Fruit fly (Drosophila melanogaster): Measurements from ENCODE around the gene Grip163.

The Grip163 gene

DNA sequence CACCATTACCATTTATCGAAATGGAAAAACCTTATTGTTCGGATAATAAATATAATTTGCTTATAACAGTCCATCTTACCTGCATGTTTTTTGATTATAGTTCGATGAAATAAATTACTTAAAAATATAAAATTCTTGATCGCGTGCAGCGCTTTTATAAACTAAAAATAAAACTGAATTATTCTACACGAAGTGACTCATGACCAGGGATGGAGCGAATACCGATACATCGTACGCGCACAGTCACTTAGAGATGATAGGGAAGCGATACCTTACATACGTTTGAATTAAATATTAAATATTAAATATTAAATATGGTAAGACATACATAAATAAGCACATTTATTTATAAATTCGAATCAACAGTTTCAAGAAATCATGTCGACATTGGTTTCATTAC, 5.0 kb downstream of the Grip163 start, which contains the start of gene viaf (continued):
- TF ChIP-seq CG8944 (GFP tag; optimal IDR thresholded peaks at IDR 0.05), result no peak
- TF ChIP-seq Bgb (GFP tag; IDR thresholded peaks at IDR 0.05; ENCODE audit: partially characterized antibody), result peak; percentile 96
- no peak for TF ChIP-seq peb (GFP tag; IDR thresholded peaks at IDR 0.05)
- TF ChIP-seq CG6175 (GFP tag; IDR thresholded peaks at IDR 0.05), result no peak
- no peak for TF ChIP-seq CG11085 (GFP tag; IDR thresholded peaks at IDR 0.05)
- no peak for TF ChIP-seq CG16779 (GFP tag; IDR thresholded peaks at IDR 0.05)
- no peak; the same call in 1 of the 2 replicates for TF ChIP-seq stc (GFP tag; IDR thresholded peaks at IDR 0.05)
- no peak for TF ChIP-seq CkIIα-i1 (GFP tag; IDR thresholded peaks at IDR 0.05)
- TF ChIP-seq trem (tag; optimal IDR thresholded peaks at IDR 0.05), result peak; percentile 67
- peak; percentile 45 for TF ChIP-seq Ssrp (tag; optimal IDR thresholded peaks at IDR 0.05)
- peak; percentile 69 for TF ChIP-seq phol (tag; optimal IDR thresholded peaks at IDR 0.05)
- no peak for TF ChIP-seq schlank (tag; optimal IDR thresholded peaks at IDR 0.05)
- no peak for TF ChIP-seq CG12071 (GFP tag; optimal IDR thresholded peaks at IDR 0.05)
- TF ChIP-seq CG17612 (GFP tag; IDR thresholded peaks at IDR 0.05), result no peak
- no peak for TF ChIP-seq CG6683 (GFP tag; optimal IDR thresholded peaks at IDR 0.05)
- TF ChIP-seq B-H1 (GFP tag; IDR thresholded peaks at IDR 0.05), result peak; percentile 16; the same call in 1 of the 3 replicates
- no peak for TF ChIP-seq ac (GFP tag; optimal IDR thresholded peaks at IDR 0.05)
- peak; percentile 42 for TF ChIP-seq CG17912 (GFP tag; optimal IDR thresholded peaks at IDR 0.05)
- peak; percentile 30 for TF ChIP-seq fd3F (GFP tag; optimal IDR thresholded peaks at IDR 0.05)
- TF ChIP-seq Hmx (GFP tag; optimal IDR thresholded peaks at IDR 0.05), result no peak
- peak; percentile 34 for TF ChIP-seq CG6272 (GFP tag; IDR thresholded peaks at IDR 0.05)
- peak; percentile 76 for TF ChIP-seq ci (GFP tag; IDR thresholded peaks at IDR 0.05)
- no peak for TF ChIP-seq yki (optimal IDR thresholded peaks at IDR 0.05)
- no peak for TF ChIP-seq h (optimal IDR thresholded peaks at IDR 0.05)
- TF ChIP-seq dmrt99B (tag; optimal IDR thresholded peaks at IDR 0.05), result no peak
- TF ChIP-seq NC2β (GFP tag; optimal IDR thresholded peaks at IDR 0.05), result peak; percentile 6
- no peak for TF ChIP-seq emc (GFP tag; optimal IDR thresholded peaks at IDR 0.05)
- no peak for TF ChIP-seq CG17359 (tag; optimal IDR thresholded peaks at IDR 0.05)
- no peak for TF ChIP-seq wek (GFP tag; optimal IDR thresholded peaks at IDR 0.05)
- TF ChIP-seq Dad (GFP tag; optimal IDR thresholded peaks at IDR 0.05), result no peak
- TF ChIP-seq CG16863 (GFP tag; optimal IDR thresholded peaks at IDR 0.05), result no peak
- no peak for TF ChIP-seq sqz (GFP tag; optimal IDR thresholded peaks at IDR 0.05)
- peak; percentile 33 for TF ChIP-seq CG13775 (GFP tag; optimal IDR thresholded peaks at IDR 0.05)
- peak; percentile 80 for TF ChIP-seq CG9932 (GFP tag; IDR thresholded peaks at IDR 0.05)
- no peak for TF ChIP-seq Optix (GFP tag; IDR thresholded peaks at IDR 0.05)
- TF ChIP-seq Gsc (GFP tag; IDR thresholded peaks at IDR 0.05), result no peak
- no peak for TF ChIP-seq CG14965 (GFP tag; optimal IDR thresholded peaks at IDR 0.05; ENCODE audit: borderline replicate concordance)
- no peak for TF ChIP-seq Drgx (GFP tag; IDR thresholded peaks at IDR 0.05)
- peak; percentile 76 for TF ChIP-seq MESR4 (GFP tag; optimal IDR thresholded peaks at IDR 0.05)
- TF ChIP-seq dati (GFP tag; IDR thresholded peaks at IDR 0.05), result no peak
- TF ChIP-seq CG34224 (GFP tag; IDR thresholded peaks at IDR 0.05; ENCODE audit: partially characterized antibody), result peak; percentile 87
- TF ChIP-seq her (GFP tag; optimal IDR thresholded peaks at IDR 0.05), result no peak
- TF ChIP-seq CG15601 (tag; optimal IDR thresholded peaks at IDR 0.05), result no peak
- peak; percentile 59; the same call in 1 of the 2 replicates for TF ChIP-seq E2f1 (GFP tag; IDR thresholded peaks at IDR 0.05)
- no peak for TF ChIP-seq CG2678 (tag; optimal IDR thresholded peaks at IDR 0.05)
- no peak for TF ChIP-seq ham (GFP tag; IDR thresholded peaks at IDR 0.05)
- no peak for TF ChIP-seq CG10147 (GFP tag; optimal IDR thresholded peaks at IDR 0.05)
- no peak for TF ChIP-seq Rx (GFP tag; IDR thresholded peaks at IDR 0.05)
- TF ChIP-seq sc (optimal IDR thresholded peaks at IDR 0.05), result no peak
- no peak for TF ChIP-seq sc (GFP tag; optimal IDR thresholded peaks at IDR 0.05)
- TF ChIP-seq psq (GFP tag; optimal IDR thresholded peaks at IDR 0.05), result no peak
- peak in 1 of 2 experiments; percentile 61 for TF ChIP-seq dpn (GFP tag; optimal IDR thresholded peaks at IDR 0.05)
- no peak for TF ChIP-seq CG6813 (GFP tag; optimal IDR thresholded peaks at IDR 0.05)
